Worm (Caenorhabditis elegans) whole organism, L4 larva: ENCODE results near the gene srz-15.

Experiments
- D1046.2 ChIP-seq: fragments of 200-800 bp; sonication (Bioruptor generic); IDR thresholded peaks from 2 replicates; pipeline ENCODE4 v1.3.6; 2022; ENCODE audit warnings: missing genetic modification characterization, missing compliant biosample characterization
- F10B5.3 ChIP-seq: sonication (generic microtip); optimal IDR thresholded peaks from 2 replicates; lab custom pipeline; 2016; ENCODE audit warnings: mild to moderate bottlenecking, missing genetic modification characterization, missing compliant biosample characterization
- F37D6.2 ChIP-seq: sonication (generic microtip); optimal IDR thresholded peaks from 2 replicates; lab custom pipeline; 2016; ENCODE audit warnings: mild to moderate bottlenecking, missing genetic modification characterization, missing compliant biosample characterization
- F44E2.7 ChIP-seq: fragments of 200-800 bp; sonication (Bioruptor generic); IDR thresholded peaks from 2 replicates; pipeline ENCODE4 v2.1.2; 2022; ENCODE audit warnings: missing genetic modification characterization, missing compliant biosample characterization
- T26A8.4 ChIP-seq: fragments of 200-800 bp; sonication (Bioruptor generic); IDR thresholded peaks from 2 replicates; pipeline ENCODE4 v1.3.6; 2022; ENCODE audit warnings: missing genetic modification characterization, missing compliant biosample characterization
- Y105C5A.15 ChIP-seq: fragments of 200-800 bp; sonication (Bioruptor generic); IDR thresholded peaks from 2 replicates; pipeline ENCODE4 v1.3.6; 2022; ENCODE audit warnings: missing genetic modification characterization, missing compliant biosample characterization
- Y48G9A.11 ChIP-seq: fragments of 200-800 bp; sonication (Bioruptor generic); IDR thresholded peaks from 2 replicates; pipeline ENCODE4 v1.3.6; 2022; ENCODE audit warnings: missing genetic modification reagents, missing genetic modification characterization, missing compliant biosample characterization
- Y75B8A.6 ChIP-seq: fragments of 200-800 bp; sonication (Bioruptor generic); IDR thresholded peaks from 2 replicates; pipeline ENCODE4 v1.3.6; 2022; ENCODE audit warnings: missing genetic modification reagents, missing genetic modification characterization, missing compliant biosample characterization
- daf-16 ChIP-seq, 3 experiments: sonication (generic microtip); optimal IDR thresholded peaks; 2 replicates each; lab custom pipeline; 2016 to 2017; ENCODE audit warnings: missing genetic modification characterization in 3 of 3, missing genetic modification reagents in 3 of 3, mild to moderate bottlenecking in 2 of 3, missing compliant biosample characterization in 2 of 3, missing biosample characterization in 1 of 3, moderate library complexity in 1 of 3
- dmd-6 ChIP-seq: fragments of 200-800 bp; sonication (Bioruptor generic); IDR thresholded peaks from 2 replicates; pipeline ENCODE4 v1.3.6; 2022; ENCODE audit warnings: missing genetic modification reagents, missing genetic modification characterization, missing compliant biosample characterization
- egl-27 ChIP-seq: sonication (generic microtip); optimal IDR thresholded peaks from 3 replicates; lab custom pipeline; 2017; ENCODE audit warnings: missing biosample characterization, missing genetic modification reagents, missing genetic modification characterization
- hlh-11 ChIP-seq: fragments of 200-800 bp; sonication (Bioruptor generic); optimal IDR thresholded peaks from 2 replicates; lab custom pipeline; 2018; ENCODE audit warnings: mild to moderate bottlenecking, missing genetic modification characterization, missing compliant biosample characterization
- jun-1 ChIP-seq: fragments of 150-350 bp; optimal IDR thresholded peaks from 2 replicates; lab custom pipeline; 2014; ENCODE audit warnings: missing biosample characterization, missing genetic modification reagents, missing genetic modification characterization
- lim-7 ChIP-seq: fragments of 200-800 bp; sonication (Bioruptor generic); IDR thresholded peaks from 2 replicates; pipeline ENCODE4 v1.3.6; 2022; ENCODE audit warnings: missing genetic modification characterization, missing compliant biosample characterization
- lin-13 ChIP-seq: fragments of 150-350 bp; optimal IDR thresholded peaks from 2 replicates; lab custom pipeline; 2014; ENCODE audit warnings: missing biosample characterization, missing genetic modification reagents, missing genetic modification characterization
- lin-15B ChIP-seq: fragments of 150-350 bp; sonication (generic microtip); optimal IDR thresholded peaks from 3 replicates; lab custom pipeline; 2014; ENCODE audit warnings: missing biosample characterization, missing genetic modification characterization
- lin-29 ChIP-seq: fragments of 200-800 bp; sonication (Bioruptor generic); IDR thresholded peaks from 2 replicates; pipeline ENCODE4 v1.3.6; 2022; ENCODE audit warnings: missing genetic modification reagents, missing genetic modification characterization, missing compliant biosample characterization
- madf-9 ChIP-seq: fragments of 200-800 bp; sonication (Bioruptor generic); conservative IDR thresholded peaks from 2 replicates; pipeline ENCODE4 v1.3.6; 2022; ENCODE audit warnings: missing genetic modification reagents, missing genetic modification characterization, missing compliant biosample characterization
- mes-2 ChIP-seq: sonication (generic microtip); optimal IDR thresholded peaks from 2 replicates; lab custom pipeline; 2016; ENCODE audit warnings: missing genotype, mild to moderate bottlenecking, missing genetic modification characterization, missing compliant biosample characterization; ENCODE audit not compliant: poor library complexity, severe bottlenecking
- mxl-3 ChIP-seq: fragments of 200-800 bp; sonication (Bioruptor generic); optimal IDR thresholded peaks from 2 replicates; lab custom pipeline; 2018; ENCODE audit warnings: mild to moderate bottlenecking, missing genetic modification characterization, missing compliant biosample characterization
- nhr-102 ChIP-seq: sonication (generic microtip); optimal IDR thresholded peaks from 2 replicates; lab custom pipeline; 2016; ENCODE audit warnings: mild to moderate bottlenecking, missing genetic modification characterization, moderate library complexity, missing compliant biosample characterization
- nhr-28 ChIP-seq: fragments of 150-350 bp; optimal IDR thresholded peaks from 2 replicates; lab custom pipeline; 2014; ENCODE audit warnings: missing biosample characterization, missing genetic modification characterization
- nhr-6 ChIP-seq: fragments of 150-350 bp; optimal IDR thresholded peaks from 2 replicates; lab custom pipeline; 2014; ENCODE audit warnings: missing biosample characterization, missing genetic modification characterization
- php-3 ChIP-seq: fragments of 200-800 bp; sonication (Bioruptor generic); IDR thresholded peaks from 2 replicates; pipeline ENCODE4 v1.3.6; 2022; ENCODE audit warnings: missing genetic modification reagents, missing genetic modification characterization, missing compliant biosample characterization
- pqm-1 ChIP-seq: sonication (generic microtip); optimal IDR thresholded peaks from 2 replicates; lab custom pipeline; 2017; ENCODE audit warnings: missing biosample characterization, missing genetic modification characterization
- rbr-2 ChIP-seq: sonication (generic microtip); optimal IDR thresholded peaks from 2 replicates; lab custom pipeline; 2016; ENCODE audit warnings: missing genotype, missing genetic modification characterization, missing compliant biosample characterization
- saeg-2 ChIP-seq: fragments of 200-800 bp; sonication (Bioruptor generic); IDR thresholded peaks from 2 replicates; pipeline ENCODE4 v1.3.6; 2022; ENCODE audit warnings: missing genetic modification reagents, missing genetic modification characterization, missing compliant biosample characterization
- set-16 ChIP-seq: fragments of 200-800 bp; sonication (Bioruptor generic); IDR thresholded peaks from 2 replicates; pipeline ENCODE4 v1.3.6; 2022; ENCODE audit warnings: missing genetic modification reagents, missing genetic modification characterization, missing compliant biosample characterization
- snpc-4 ChIP-seq: fragments of 150-350 bp; optimal IDR thresholded peaks from 2 replicates; lab custom pipeline; 2014; ENCODE audit warnings: missing biosample characterization, missing genetic modification characterization
- tag-97 ChIP-seq: fragments of 200-800 bp; sonication (Bioruptor generic); IDR thresholded peaks from 2 replicates; pipeline ENCODE4 v1.3.6; 2022; ENCODE audit warnings: missing genetic modification characterization, missing compliant biosample characterization
- tra-1 ChIP-seq: fragments of 200-800 bp; sonication (Bioruptor generic); IDR thresholded peaks from 2 replicates; pipeline ENCODE4 v1.3.6; 2022; ENCODE audit warnings: missing genetic modification reagents, missing genetic modification characterization, missing compliant biosample characterization
- unc-130 ChIP-seq: sonication (generic microtip); optimal IDR thresholded peaks from 2 replicates; lab custom pipeline; 2016; ENCODE audit warnings: missing genetic modification reagents, missing genetic modification characterization, missing compliant biosample characterization
- unc-39 ChIP-seq: sonication (generic microtip); optimal IDR thresholded peaks from 2 replicates; lab custom pipeline; 2017; ENCODE audit warnings: missing biosample characterization, missing genetic modification characterization
- unc-62 ChIP-seq, 3 experiments: fragments of 150-350 bp in 1 of 3; sonication (generic microtip); optimal IDR thresholded peaks in 2 of 3; peaks in 1 of 3; 1 replicate in 1 of 3; 2 replicates in 2 of 3; lab custom pipeline; 2014 to 2017; ENCODE audit warnings: missing biosample characterization in 3 of 3, missing genetic modification characterization in 3 of 3, missing genetic modification reagents in 3 of 3, missing genotype in 1 of 3
- vab-7 ChIP-seq: fragments of 200-800 bp; sonication (Bioruptor generic); IDR thresholded peaks from 2 replicates; pipeline ENCODE4 v1.3.6; 2022; ENCODE audit warnings: missing genetic modification reagents, missing genetic modification characterization, missing compliant biosample characterization
- zip-11 ChIP-seq: fragments of 200-800 bp; sonication (Bioruptor generic); IDR thresholded peaks from 2 replicates; pipeline ENCODE4 v1.3.6; 2022; ENCODE audit warnings: missing genetic modification characterization, missing compliant biosample characterization

Gene srz-15

DNA sequence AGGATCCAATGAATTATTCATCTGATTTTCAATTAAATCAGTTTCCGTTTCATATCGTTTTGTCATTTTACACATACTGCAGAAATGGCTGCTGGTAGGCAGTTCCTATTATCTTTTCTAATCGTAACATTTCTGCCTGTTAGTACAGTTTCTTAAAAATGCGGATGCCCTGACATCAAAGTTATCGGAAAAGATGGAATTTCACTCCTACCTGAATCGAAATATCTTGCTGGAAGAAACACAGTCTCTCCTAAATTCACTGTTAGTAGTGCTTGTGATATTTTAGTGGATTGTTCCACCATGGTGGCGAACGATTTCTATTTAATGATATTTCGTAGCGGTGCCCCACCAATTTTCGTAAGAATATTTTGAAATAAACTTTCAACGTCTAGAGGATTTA is 32.9 kb downstream of the srz-15 start, which contains the start of gene F55G11.10:
Gene F55G11.10 (plus strand): TSS at position 301 of the 400 bp plus-strand sequence.
- no peak for TF ChIP-seq Y105C5A.15 (GFP tag; lab: Robert Waterston, UW)
- TF ChIP-seq unc-39 (tag; lab: Kevin White, UChicago), result no peak
- no peak for TF ChIP-seq F44E2.7 (GFP tag; lab: Robert Waterston, UW)
- no peak for TF ChIP-seq saeg-2 (GFP tag; lab: Robert Waterston, UW)
- no peak for TF ChIP-seq nhr-28 (tag; lab: Kevin White, UChicago)
- TF ChIP-seq jun-1, result no peak
- no peak for TF ChIP-seq vab-7 (GFP tag; lab: Robert Waterston, UW)
- no peak for TF ChIP-seq tra-1 (GFP tag; lab: Robert Waterston, UW)
- TF ChIP-seq set-16 (GFP tag; lab: Robert Waterston, UW), result no peak
- TF ChIP-seq egl-27 (tag; lab: Kevin White, UChicago), result no peak
- TF ChIP-seq F37D6.2, result no peak
- no peak for TF ChIP-seq D1046.2
- no peak for TF ChIP-seq daf-16 (GFP tag; optimal IDR thresholded peaks at IDR 0.05; lab: Kevin White, UChicago)
- TF ChIP-seq daf-16 (tag; optimal IDR thresholded peaks at IDR 0.05; lab: Kevin White, UChicago), result no peak
- no peak for TF ChIP-seq lin-13 (GFP tag; lab: Kevin White, UChicago)
- no peak for TF ChIP-seq Y75B8A.6

DNA sequence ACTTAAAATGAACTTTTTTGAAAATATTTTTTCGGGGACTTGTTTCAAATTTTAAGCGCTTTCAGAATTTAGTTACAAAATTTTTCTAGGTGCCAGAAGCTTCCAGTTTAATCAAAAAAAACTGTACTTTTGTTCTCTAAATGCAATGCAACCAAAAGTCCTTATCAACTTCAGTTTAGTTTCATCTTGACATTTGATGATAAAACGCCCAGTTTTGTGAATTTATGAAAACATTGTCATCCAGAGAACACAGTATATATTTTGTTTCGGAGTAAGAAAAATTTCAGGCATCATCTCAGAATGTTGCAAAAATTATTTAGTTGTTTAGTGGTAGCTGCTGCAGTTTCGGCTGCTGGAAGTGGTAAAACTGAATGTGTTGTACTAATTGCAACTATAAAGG is 42.2 kb downstream of the srz-15 start, which contains the start of gene F55G11.6:
Gene F55G11.6 (plus strand): TSS at position 301 of the 400 bp plus-strand sequence.
- TF ChIP-seq lin-29 (GFP tag; lab: Robert Waterston, UW) (no peak), mxl-3 (GFP tag; lab: Kevin White, UChicago) (no peak), jun-1 (no peak)

DNA sequence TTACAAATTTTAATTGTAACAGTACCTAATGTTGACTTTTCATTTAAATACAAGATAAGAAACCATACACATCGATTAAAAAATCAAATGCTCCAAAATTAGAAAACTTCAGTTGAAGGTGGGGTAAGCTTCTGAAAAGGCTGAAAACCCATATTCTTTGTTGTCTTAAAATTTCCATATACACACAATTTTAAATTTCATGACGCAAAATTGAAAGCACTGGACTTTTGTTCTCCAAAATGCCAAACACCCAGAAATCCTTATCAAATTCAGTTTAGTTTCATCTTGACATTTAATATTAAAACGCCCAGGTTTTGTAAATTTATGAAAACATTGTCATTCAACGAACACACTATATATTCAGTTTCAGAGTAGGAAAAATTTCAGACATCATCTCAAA is 44.6 kb downstream of the srz-15 start, which contains the start of gene F55G11.7:
Gene F55G11.7 (plus strand): TSS at position 301 of the 400 bp plus-strand sequence.
- TF ChIP-seq unc-62 (GFP tag; optimal IDR thresholded peaks at IDR 0.05 in 1 of 2; lab: Kevin White, UChicago) (peak in 1 of 2 experiments; percentile 39), unc-62 (tag; optimal IDR thresholded peaks at IDR 0.05; lab: Kevin White, UChicago) (no peak), snpc-4 (no peak), madf-9 (no peak)

DNA sequence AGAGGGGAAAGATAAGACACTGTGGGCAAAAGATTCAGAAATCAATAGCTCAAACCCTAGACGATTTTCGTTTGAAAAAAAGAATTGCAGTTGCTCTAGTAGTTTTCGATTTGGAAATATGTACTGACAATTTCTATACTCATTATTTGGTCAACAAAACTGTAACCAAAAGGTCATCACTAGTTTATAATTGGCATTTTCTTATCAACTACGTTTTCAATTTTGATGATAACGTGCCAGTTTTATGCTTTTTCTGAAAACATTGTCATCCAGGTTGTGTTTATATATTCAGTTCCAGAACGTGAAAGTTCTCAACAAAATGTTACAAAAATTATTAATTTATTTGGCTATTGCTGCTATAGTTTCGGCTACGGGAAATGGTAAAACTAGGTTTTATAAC is 47.0 kb downstream of the srz-15 start, which contains the start of gene F55G11.8:
Gene F55G11.8 (plus strand): TSS at position 245 of the 400 bp plus-strand sequence.
- TF ChIP-seq zip-11 (GFP tag; lab: Robert Waterston, UW), result no peak
- TF ChIP-seq unc-130 (GFP tag; lab: Kevin White, UChicago), result no peak
- TF ChIP-seq rbr-2 (tag; lab: Kevin White, UChicago), result no peak
- 0 out of 2 replicates have a peak, but pooled peaks have one; percentile 20 for TF ChIP-seq dmd-6 (GFP tag; lab: Robert Waterston, UW)
- no peak for TF ChIP-seq hlh-11 (tag; lab: Kevin White, UChicago)
- no peak for TF ChIP-seq T26A8.4 (GFP tag; lab: Robert Waterston, UW)
- TF ChIP-seq vab-7 (GFP tag; lab: Robert Waterston, UW), result no peak
- TF ChIP-seq Y48G9A.11 (GFP tag; lab: Robert Waterston, UW), result no peak
- TF ChIP-seq nhr-6, result peak; percentile 82
- TF ChIP-seq mxl-3 (GFP tag; lab: Kevin White, UChicago), result no peak
- no peak for TF ChIP-seq lim-7 (GFP tag; lab: Robert Waterston, UW)
- no peak for TF ChIP-seq nhr-102 (tag; lab: Kevin White, UChicago)
- TF ChIP-seq daf-16 (GFP tag; optimal IDR thresholded peaks at IDR 0.05; lab: Kevin White, UChicago), result no peak
- TF ChIP-seq daf-16 (tag; optimal IDR thresholded peaks at IDR 0.05; lab: Kevin White, UChicago), result peak; percentile 94
- TF ChIP-seq mes-2 (tag; lab: Kevin White, UChicago), result no peak
- no peak for TF ChIP-seq php-3 (GFP tag; lab: Robert Waterston, UW)
- TF ChIP-seq pqm-1 (tag; lab: Kevin White, UChicago), result peak; percentile 84
- TF ChIP-seq tag-97, result no peak
- TF ChIP-seq nhr-28 (tag; lab: Kevin White, UChicago), result peak; percentile 62
- TF ChIP-seq F10B5.3, result no peak
- TF ChIP-seq lin-15B, result no peak
- TF ChIP-seq, all 104 proteins: peak for 5
